Fruit fly (Drosophila melanogaster): Measurements from ENCODE around the gene ImpL2.

The ImpL2 gene

DNA sequence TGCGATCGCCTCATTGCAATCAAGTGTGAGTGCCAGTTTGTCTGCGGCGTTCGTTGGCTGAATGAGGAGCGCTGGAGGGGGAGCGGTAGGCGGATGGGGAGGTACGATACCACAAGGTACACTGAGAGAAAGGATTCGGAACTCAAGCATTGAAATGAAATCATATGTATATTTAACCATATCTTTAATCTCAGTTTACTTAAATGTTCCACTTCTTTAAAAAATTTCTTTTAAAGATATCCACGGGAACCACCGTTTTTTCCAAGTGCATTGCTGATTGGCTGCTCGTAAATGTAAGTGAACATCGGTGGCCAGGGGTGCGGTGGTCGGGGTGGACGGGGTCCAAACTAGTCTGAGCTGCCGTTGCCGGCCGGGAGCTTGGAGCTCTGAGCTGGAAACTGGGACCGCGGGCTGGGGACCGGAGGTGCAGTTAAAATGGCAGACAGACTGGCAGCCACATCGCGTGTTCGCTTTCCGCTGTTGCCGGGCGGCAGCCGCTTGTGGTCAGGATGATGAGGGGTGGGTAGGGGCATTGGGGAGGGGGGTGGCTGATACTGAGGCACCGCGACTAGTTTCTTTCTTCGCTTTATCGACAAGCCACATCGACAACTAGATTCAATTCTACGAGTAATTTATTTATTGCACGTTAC is 7.6 kb downstream of the ImpL2 start (continued):
- TF ChIP-seq Met (GFP tag; optimal IDR thresholded peaks at IDR 0.05) (peak; percentile 97), topi (GFP tag; optimal IDR thresholded peaks at IDR 0.05) (peak; percentile 98), Ets21C (GFP tag; optimal IDR thresholded peaks at IDR 0.05) (peak; percentile 91), Smox (GFP tag; optimal IDR thresholded peaks at IDR 0.05) (peak; percentile 91), CG32006 (GFP tag; optimal IDR thresholded peaks at IDR 0.05) (peak; percentile 99), Lpt (GFP tag; optimal IDR thresholded peaks at IDR 0.05) (peak; percentile 97), Blimp-1 (GFP tag; optimal IDR thresholded peaks at IDR 0.05) (peak; percentile 89), OdsH (GFP tag; optimal IDR thresholded peaks at IDR 0.05) (peak; percentile 98), Eip93F (GFP tag; optimal IDR thresholded peaks at IDR 0.05) (peak; percentile 88), esn (GFP tag; optimal IDR thresholded peaks at IDR 0.05) (peak; percentile 98), pdm3 (GFP tag; optimal IDR thresholded peaks at IDR 0.05) (peak; percentile 98), CG1621 (tag; optimal IDR thresholded peaks at IDR 0.05) (peak; percentile 98), Hr4 (GFP tag; optimal IDR thresholded peaks at IDR 0.05) (peak; percentile 99), CG6276 (GFP tag; optimal IDR thresholded peaks at IDR 0.05) (peak; percentile 99), CG6792 (GFP tag; optimal IDR thresholded peaks at IDR 0.05) (peak; percentile 98), CG11762 (GFP tag; optimal IDR thresholded peaks at IDR 0.05; ENCODE audit: insufficient read depth) (peak; percentile 97), fd85E (GFP tag; optimal IDR thresholded peaks at IDR 0.05) (peak; percentile 80), svp (GFP tag) (peak; percentile 99), lz (GFP tag; optimal IDR thresholded peaks at IDR 0.05) (peak; percentile 98)

dm6 chr3L:4227164-4227563 is 8.8 kb downstream of the ImpL2 start, which contains the start of gene CG46460:
TSS of gene CG46460 (minus strand) at chr3L:4227302.
- TF ChIP-seq Lpt (GFP tag; optimal IDR thresholded peaks at IDR 0.05) (no peak), CG34406 (GFP tag; optimal IDR thresholded peaks at IDR 0.05) (no peak), Hr39 (GFP tag; optimal IDR thresholded peaks at IDR 0.05) (no peak), CG6276 (GFP tag; optimal IDR thresholded peaks at IDR 0.05) (no peak), ss (GFP tag; optimal IDR thresholded peaks at IDR 0.05) (peak in 1 of 2 experiments; percentile 7), eg (GFP tag; IDR thresholded peaks at IDR 0.05) (peak; percentile 45; the same call in 1 of the 3 replicates), fd85E (GFP tag; optimal IDR thresholded peaks at IDR 0.05) (no peak), dac (GFP tag; optimal IDR thresholded peaks at IDR 0.05) (no peak), Sox15 (GFP tag; optimal IDR thresholded peaks at IDR 0.05) (no peak), Eip78C (GFP tag) (no peak), CG11762 (GFP tag; optimal IDR thresholded peaks at IDR 0.05; ENCODE audit: insufficient read depth) (no peak), Hr38 (GFP tag; optimal IDR thresholded peaks at IDR 0.05) (no peak), CG6163 (GFP tag; IDR thresholded peaks at IDR 0.05) (0 out of 3 replicates have a peak, but pooled peaks have one; percentile 16), Ets21C (GFP tag; optimal IDR thresholded peaks at IDR 0.05) (peak; percentile 26), svp (GFP tag) (peak; percentile 83), CG8319 (GFP tag; optimal IDR thresholded peaks at IDR 0.05) (no peak), CG10669 (GFP tag; optimal IDR thresholded peaks at IDR 0.05) (peak; percentile 26), CG16779 (tag; optimal IDR thresholded peaks at IDR 0.05) (peak; percentile 1), Gug (GFP tag; IDR thresholded peaks at IDR 0.05) (0 out of 2 replicates have a peak, but pooled peaks have one; percentile 9), Smox (GFP tag; optimal IDR thresholded peaks at IDR 0.05) (peak; percentile 8), CG6792 (GFP tag; optimal IDR thresholded peaks at IDR 0.05) (no peak), Sox102F (GFP tag; optimal IDR thresholded peaks at IDR 0.05) (peak; percentile 26), vri (GFP tag; optimal IDR thresholded peaks at IDR 0.05) (no peak), Met (GFP tag; optimal IDR thresholded peaks at IDR 0.05) (peak; percentile 36), spab (GFP tag; optimal IDR thresholded peaks at IDR 0.05) (no peak), pdm3 (GFP tag; optimal IDR thresholded peaks at IDR 0.05) (no peak), topi (GFP tag; optimal IDR thresholded peaks at IDR 0.05) (peak; percentile 11), OdsH (GFP tag; optimal IDR thresholded peaks at IDR 0.05) (no peak), esn (GFP tag; optimal IDR thresholded peaks at IDR 0.05) (peak; percentile 20), Blimp-1 (GFP tag; optimal IDR thresholded peaks at IDR 0.05) (peak; percentile 17), cyc (GFP tag; optimal IDR thresholded peaks at IDR 0.05) (peak; percentile 25), CG3032 (tag; optimal IDR thresholded peaks at IDR 0.05) (peak; percentile 4), CG6854 (GFP tag; optimal IDR thresholded peaks at IDR 0.05) (no peak), acj6 (GFP tag; optimal IDR thresholded peaks at IDR 0.05) (peak; percentile 5), CG8632 (GFP tag; optimal IDR thresholded peaks at IDR 0.05) (no peak), achi (GFP tag; optimal IDR thresholded peaks at IDR 0.05) (no peak), CG8119 (GFP tag; IDR thresholded peaks at IDR 0.05) (no peak), Hr4 (GFP tag; optimal IDR thresholded peaks at IDR 0.05) (no peak), Eip75B (GFP tag; optimal IDR thresholded peaks at IDR 0.05) (peak; percentile 31), CG32006 (GFP tag; optimal IDR thresholded peaks at IDR 0.05) (no peak), CG9139 (GFP tag; optimal IDR thresholded peaks at IDR 0.05) (peak; percentile 11), CG1621 (tag; optimal IDR thresholded peaks at IDR 0.05) (peak; percentile 94), lz (GFP tag; optimal IDR thresholded peaks at IDR 0.05) (peak; percentile 49), Ets96B (tag; optimal IDR thresholded peaks at IDR 0.05) (peak; percentile 25), CG31627 (GFP tag; optimal IDR thresholded peaks at IDR 0.05) (peak; percentile 39)

Data from whole organism, prepupa.